Fruit fly (Drosophila melanogaster): ENCODE results near the gene CG12375.
A peak's percentile ranks its signal among the peaks of the same experiment; 100 is the strongest.

CG12375 gene

dm6 chr2L:8100489-8101352 lies 26.0 kb downstream of the CG12375 start (continued):
- TF ChIP-seq amos (GFP tag; IDR thresholded peaks at IDR 0.05; ENCODE audit: partially characterized antibody) (no peak), en (GFP tag; optimal IDR thresholded peaks at IDR 0.05) (no peak), CG18764 (GFP tag; optimal IDR thresholded peaks at IDR 0.05) (no peak), CG14441 (GFP tag; IDR thresholded peaks at IDR 0.05) (0 out of 2 replicates have a peak, but pooled peaks have one; percentile 5), Ets65A (GFP tag) (no peak), Lim3 (GFP tag; IDR thresholded peaks at IDR 0.05) (no peak), ind (GFP tag; optimal IDR thresholded peaks at IDR 0.05) (no peak), CG12391 (tag; optimal IDR thresholded peaks at IDR 0.05) (peak; percentile 9), CG10147 (GFP tag; optimal IDR thresholded peaks at IDR 0.05) (no peak), danr (GFP tag; IDR thresholded peaks at IDR 0.05) (no peak), CG33557 (GFP tag; optimal IDR thresholded peaks at IDR 0.05) (no peak), zen (tag; optimal IDR thresholded peaks at IDR 0.05) (no peak), D19B (GFP tag; optimal IDR thresholded peaks at IDR 0.05) (no peak), cad (GFP tag; optimal IDR thresholded peaks at IDR 0.05) (no peak), CG10462 (GFP tag; optimal IDR thresholded peaks at IDR 0.05) (no peak), tx (GFP tag; optimal IDR thresholded peaks at IDR 0.05) (no peak), Gug (GFP tag; IDR thresholded peaks at IDR 0.05) (no peak), CG10979 (tag; optimal IDR thresholded peaks at IDR 0.05) (peak; percentile 4), CG3163 (GFP tag; optimal IDR thresholded peaks at IDR 0.05) (no peak), CG9215 (GFP tag; IDR thresholded peaks at IDR 0.05) (no peak), Dbx (GFP tag; IDR thresholded peaks at IDR 0.05) (peak; percentile 23; the same call in 1 of the 3 replicates), org-1 (GFP tag; optimal IDR thresholded peaks at IDR 0.05) (peak; percentile 16), Chrac-16 (GFP tag; optimal IDR thresholded peaks at IDR 0.05) (no peak), Neu2 (GFP tag; optimal IDR thresholded peaks at IDR 0.05; ENCODE audit: borderline replicate concordance) (no peak), wdn (GFP tag; IDR thresholded peaks at IDR 0.05) (no peak), Dp (GFP tag; optimal IDR thresholded peaks at IDR 0.05) (no peak), CG3995 (GFP tag; optimal IDR thresholded peaks at IDR 0.05) (no peak), CG8924 (tag; optimal IDR thresholded peaks at IDR 0.05) (peak; percentile 7), pb (GFP tag; optimal IDR thresholded peaks at IDR 0.05) (no peak), HHEX (GFP tag; optimal IDR thresholded peaks at IDR 0.05) (peak; percentile 1), Opbp (GFP tag; IDR thresholded peaks at IDR 0.05; ENCODE audit: partially characterized antibody) (no peak), fru (optimal IDR thresholded peaks at IDR 0.05) (no peak), CG10431 (GFP tag; optimal IDR thresholded peaks at IDR 0.05) (no peak), Trl (optimal IDR thresholded peaks at IDR 0.05) (no peak), Trl (GFP tag; optimal IDR thresholded peaks at IDR 0.05) (no peak), Atf6 (GFP tag; IDR thresholded peaks at IDR 0.05) (no peak), insv (GFP tag; optimal IDR thresholded peaks at IDR 0.05) (no peak), CG12942 (GFP tag; optimal IDR thresholded peaks at IDR 0.05) (no peak), CG14014 (GFP tag; IDR thresholded peaks at IDR 0.05) (no peak), HLHmδ (GFP tag; optimal IDR thresholded peaks at IDR 0.05) (no peak), rib (GFP tag; IDR thresholded peaks at IDR 0.05) (no peak), sim (GFP tag; IDR thresholded peaks at IDR 0.05) (no peak), CG6175 (GFP tag; IDR thresholded peaks at IDR 0.05) (no peak), vnd (GFP tag; IDR thresholded peaks at IDR 0.05; ENCODE audit: partially characterized antibody) (peak; percentile 46; the same call in 1 of the 3 replicates), CG1603 (tag; optimal IDR thresholded peaks at IDR 0.05) (no peak), Vsx1 (GFP tag; optimal IDR thresholded peaks at IDR 0.05) (no peak), CG1529 (GFP tag; optimal IDR thresholded peaks at IDR 0.05) (no peak), CG10366 (GFP tag; IDR thresholded peaks at IDR 0.05) (no peak), CG13296 (GFP tag; optimal IDR thresholded peaks at IDR 0.05) (peak; percentile 40), ems (GFP tag; optimal IDR thresholded peaks at IDR 0.05) (no peak), sens (GFP tag) (peak; percentile 54)
